Fruit fly (Drosophila melanogaster) whole organism, adult: ENCODE data around the gene CG9171.

Experiments used
- CG11617 ChIP-seq: fragments of 200-800 bp; sonication (Bioruptor generic); optimal IDR thresholded peaks from 2 replicates; lab custom pipeline; 2017; ENCODE audit warnings: mild to moderate bottlenecking, missing biosample characterization, missing genetic modification reagents, missing genetic modification characterization
- CG12768 ChIP-seq: fragments of 200-800 bp; sonication (Bioruptor generic); optimal IDR thresholded peaks from 2 replicates; lab custom pipeline; 2017; ENCODE audit warnings: missing biosample characterization, missing genetic modification characterization, mild to moderate bottlenecking, moderate library complexity, missing genetic modification reagents
- CG14711 ChIP-seq: fragments of 200-800 bp; sonication (Bioruptor generic); optimal IDR thresholded peaks from 2 replicates; lab custom pipeline; 2018; ENCODE audit warnings: missing biosample characterization, mild to moderate bottlenecking, missing genetic modification characterization, moderate library complexity
- CG1620 ChIP-seq: fragments of 200-800 bp; sonication (Bioruptor generic); optimal IDR thresholded peaks from 2 replicates; lab custom pipeline; 2016; ENCODE audit warnings: missing biosample characterization, missing genetic modification characterization
- CG33017 ChIP-seq: fragments of 200-800 bp; sonication (Bioruptor generic); optimal IDR thresholded peaks from 2 replicates; lab custom pipeline; 2018; ENCODE audit warnings: missing biosample characterization, mild to moderate bottlenecking, missing genetic modification characterization, moderate library complexity
- CG5204 ChIP-seq: fragments of 200-800 bp; sonication (Bioruptor generic); optimal IDR thresholded peaks from 2 replicates; lab custom pipeline; 2016; ENCODE audit warnings: missing biosample characterization, missing genetic modification characterization
- CG7045 ChIP-seq: fragments of 200-800 bp; sonication (Bioruptor generic); optimal IDR thresholded peaks from 2 replicates; lab custom pipeline; 2017; ENCODE audit warnings: missing biosample characterization, mild to moderate bottlenecking, missing genetic modification characterization
- CG7101 ChIP-seq: fragments of 200-800 bp; sonication (Bioruptor generic); optimal IDR thresholded peaks from 2 replicates; lab custom pipeline; 2018; ENCODE audit warnings: missing biosample characterization, mild to moderate bottlenecking, missing genetic modification characterization, moderate library complexity
- Clk ChIP-seq: fragments of 200-800 bp; sonication (Bioruptor generic); optimal IDR thresholded peaks from 2 replicates; lab custom pipeline; 2017; ENCODE audit warnings: missing biosample characterization, missing genetic modification characterization
- Crg-1 ChIP-seq: fragments of 200-800 bp; sonication (Bioruptor generic); optimal IDR thresholded peaks from 2 replicates; lab custom pipeline; 2016; ENCODE audit warnings: missing biosample characterization, missing genetic modification characterization
- Hr96 ChIP-seq: fragments of 200-800 bp; sonication (Bioruptor generic); optimal IDR thresholded peaks from 2 replicates; lab custom pipeline; 2016; ENCODE audit warnings: missing biosample characterization, missing genetic modification characterization
- Mnt ChIP-seq: fragments of 200-800 bp; sonication (Bioruptor generic); optimal IDR thresholded peaks from 2 replicates; lab custom pipeline; 2016; ENCODE audit warnings: missing biosample characterization, mild to moderate bottlenecking, missing genetic modification characterization
- bab1 ChIP-seq: fragments of 200-800 bp; sonication (Bioruptor generic); optimal IDR thresholded peaks from 3 replicates; lab custom pipeline; 2019; ENCODE audit warnings: missing biosample characterization, mild to moderate bottlenecking, missing genetic modification characterization, moderate library complexity
- cic ChIP-seq: fragments of 200-800 bp; sonication (Bioruptor generic); optimal IDR thresholded peaks from 2 replicates; lab custom pipeline; 2017; ENCODE audit warnings: missing biosample characterization, mild to moderate bottlenecking, missing genetic modification characterization, moderate library complexity
- cnc ChIP-seq, 2 experiments: fragments of >200 bp; optimal IDR thresholded peaks; 2 replicates each; lab custom pipeline; 2017
- kay ChIP-seq: fragments of 200-800 bp; sonication (Bioruptor generic); peaks from one replicate; lab custom pipeline; 2016; ENCODE audit warnings: missing biosample characterization, missing genetic modification characterization, borderline replicate concordance
- ovo ChIP-seq: fragments of 200-800 bp; sonication (Bioruptor generic); optimal IDR thresholded peaks from 2 replicates; lab custom pipeline; 2016; ENCODE audit warnings: missing biosample characterization, missing genetic modification characterization
- pad ChIP-seq: fragments of 200-800 bp; sonication (Bioruptor generic); optimal IDR thresholded peaks from 3 replicates; lab custom pipeline; 2017; ENCODE audit warnings: missing biosample characterization, missing genetic modification characterization, mild to moderate bottlenecking, moderate library complexity, missing genetic modification reagents
- tj ChIP-seq: fragments of 200-800 bp; sonication (Bioruptor generic); optimal IDR thresholded peaks from 3 replicates; lab custom pipeline; 2017; ENCODE audit warnings: missing biosample characterization, mild to moderate bottlenecking, missing genetic modification characterization, moderate library complexity
- toe ChIP-seq: fragments of 200-800 bp; sonication (Bioruptor generic); optimal IDR thresholded peaks from 2 replicates; lab custom pipeline; 2016; ENCODE audit warnings: missing biosample characterization, missing genetic modification characterization

Gene CG9171

dm6 chr2L:5751448-5751847 is 48.6 kb downstream of the CG9171 start:
- no peak for TF ChIP-seq bab1 (GFP tag; lab: Kevin White, UChicago)
- no peak for TF ChIP-seq CG5204
- no peak for TF ChIP-seq CG14711

dm6 chr2L:5748188-5748587 is 51.9 kb downstream of the CG9171 start:
- TF ChIP-seq CG7045 (no peak), pad (GFP tag; lab: Kevin White, UChicago) (no peak), kay (GFP tag; lab: Kevin White, UChicago) (no peak), CG7101 (no peak), tj (GFP tag; lab: Kevin White, UChicago) (no peak), cic (GFP tag; lab: Kevin White, UChicago) (no peak), CG12768 (GFP tag; lab: Kevin White, UChicago) (no peak), toe (GFP tag; lab: Kevin White, UChicago) (no peak), ovo (GFP tag; lab: Kevin White, UChicago) (no peak), CG33017 (tag; lab: Kevin White, UChicago) (no peak), Mnt (GFP tag; lab: Kevin White, UChicago) (no peak), Hr96 (GFP tag; lab: Kevin White, UChicago) (no peak), CG14711 (no peak), Crg-1 (GFP tag; lab: Kevin White, UChicago) (no peak), CG1620 (GFP tag; lab: Kevin White, UChicago) (no peak), bab1 (GFP tag; lab: Kevin White, UChicago) (no peak), CG5204 (no peak), CG11617 (GFP tag; lab: Kevin White, UChicago) (no peak), Clk (GFP tag; lab: Kevin White, UChicago) (no peak)

DNA sequence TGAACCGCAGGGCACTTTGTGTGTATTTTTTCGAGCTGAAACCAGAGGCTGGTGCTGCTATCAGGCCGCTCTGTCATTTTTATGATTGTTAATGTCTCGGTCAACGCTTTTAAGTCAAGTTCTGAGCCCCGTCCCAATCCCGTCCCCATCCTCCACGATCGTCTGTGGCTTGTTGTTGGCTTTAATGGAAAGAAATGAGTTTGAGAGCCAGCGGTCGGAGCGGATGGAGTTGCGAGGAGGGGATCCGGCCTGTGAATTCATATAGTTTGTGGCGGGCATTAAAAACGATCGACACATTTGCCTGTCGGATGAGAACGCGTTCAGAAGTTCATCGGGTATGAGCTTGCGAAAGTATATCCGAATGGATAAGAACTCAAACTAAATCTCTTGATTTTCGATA is 54.2 kb downstream of the CG9171 start, which contains the start of gene CG11029:
Gene CG11029, plus strand, starts transcription at position 301 of the 400 bp plus-strand sequence.
- TF ChIP-seq pad (GFP tag; lab: Kevin White, UChicago) (no peak), Clk (GFP tag; lab: Kevin White, UChicago) (no peak), bab1 (GFP tag; lab: Kevin White, UChicago) (no peak), CG12768 (GFP tag; lab: Kevin White, UChicago) (no peak), tj (GFP tag; lab: Kevin White, UChicago) (no peak), Crg-1 (GFP tag; lab: Kevin White, UChicago) (no peak), CG7101 (no peak), cic (GFP tag; lab: Kevin White, UChicago) (no peak), Mnt (GFP tag; lab: Kevin White, UChicago) (no peak), ovo (GFP tag; lab: Kevin White, UChicago) (no peak)

DNA sequence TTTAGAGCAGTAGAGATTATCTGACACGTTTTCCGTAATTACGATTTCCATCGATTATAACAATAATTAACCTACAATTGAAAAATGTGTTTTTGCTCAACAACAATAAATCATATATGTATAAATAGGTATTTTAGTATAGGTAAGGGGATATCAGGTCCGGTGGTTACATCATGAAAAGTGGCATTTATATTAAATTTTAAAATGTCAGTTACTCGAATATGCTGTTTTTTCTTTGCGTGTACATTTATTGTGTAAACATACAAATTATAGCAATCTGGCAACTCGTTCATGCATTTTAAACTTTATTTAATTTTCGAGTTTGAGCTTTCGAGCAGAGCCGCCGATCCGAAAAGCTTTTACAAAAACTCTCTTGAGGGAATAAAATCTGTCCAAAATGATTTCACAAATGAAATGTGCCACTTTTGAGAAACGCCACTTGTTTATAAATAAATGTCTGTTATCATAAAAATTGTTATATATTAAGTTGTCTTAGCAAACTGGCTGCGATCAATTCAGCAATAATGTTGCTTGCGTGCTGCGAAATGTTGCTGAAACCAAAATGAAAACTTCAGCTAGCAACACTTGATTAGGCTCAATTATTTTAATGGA is 56.4 kb downstream of the CG9171 start:
- peak; percentile 88 for TF ChIP-seq kay (GFP tag; lab: Kevin White, UChicago)
- TF ChIP-seq tj (GFP tag; lab: Kevin White, UChicago), result no peak

DNA sequence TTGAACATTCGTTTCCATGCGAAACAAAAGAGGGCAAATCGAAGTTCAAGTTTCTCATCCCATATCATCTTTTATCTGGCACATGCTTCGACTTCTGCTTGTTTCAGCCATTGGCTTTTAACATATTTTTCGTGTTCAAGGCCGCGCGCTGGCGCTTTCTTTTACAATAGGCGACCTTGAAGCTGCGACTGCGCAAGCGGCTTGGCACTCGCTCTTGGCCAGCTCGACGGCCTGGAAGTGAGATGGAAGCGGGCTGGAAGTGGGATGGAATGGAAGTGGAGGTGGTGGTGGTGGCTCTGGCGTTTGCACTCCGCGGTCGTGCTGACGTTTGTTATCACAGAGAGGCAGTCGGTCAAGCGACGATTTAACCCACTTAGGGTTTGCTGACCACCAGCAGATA is 57.6 kb downstream of the CG9171 start:
- TF ChIP-seq CG14711 (no peak), tj (GFP tag; lab: Kevin White, UChicago) (peak; percentile 23)

- TF ChIP-seq CG12768 (GFP tag; lab: Kevin White, UChicago) (no peak), tj (GFP tag; lab: Kevin White, UChicago) (no peak), pad (GFP tag; lab: Kevin White, UChicago) (no peak), CG1620 (GFP tag; lab: Kevin White, UChicago) (no peak), cic (GFP tag; lab: Kevin White, UChicago) (no peak), bab1 (GFP tag; lab: Kevin White, UChicago) (no peak), toe (GFP tag; lab: Kevin White, UChicago) (no peak), CG11617 (GFP tag; lab: Kevin White, UChicago) (no peak), kay (GFP tag; lab: Kevin White, UChicago) (no peak), CG33017 (tag; lab: Kevin White, UChicago) (no peak), cnc (optimal IDR thresholded peaks at IDR 0.05; lab: Kevin White, UChicago) (no peak), Hr96 (GFP tag; lab: Kevin White, UChicago) (no peak), CG7101 (no peak), Crg-1 (GFP tag; lab: Kevin White, UChicago) (no peak), CG5204 (no peak), CG14711 (no peak), Clk (GFP tag; lab: Kevin White, UChicago) (no peak), CG7045 (no peak)
These were observed 58.9 kb downstream of the CG9171 start, which contains the start of gene CG11147 for dm6 chr2L:5741144-5741543. Gene CG11147 (minus strand): TSS chr2L:5741244.

DNA sequence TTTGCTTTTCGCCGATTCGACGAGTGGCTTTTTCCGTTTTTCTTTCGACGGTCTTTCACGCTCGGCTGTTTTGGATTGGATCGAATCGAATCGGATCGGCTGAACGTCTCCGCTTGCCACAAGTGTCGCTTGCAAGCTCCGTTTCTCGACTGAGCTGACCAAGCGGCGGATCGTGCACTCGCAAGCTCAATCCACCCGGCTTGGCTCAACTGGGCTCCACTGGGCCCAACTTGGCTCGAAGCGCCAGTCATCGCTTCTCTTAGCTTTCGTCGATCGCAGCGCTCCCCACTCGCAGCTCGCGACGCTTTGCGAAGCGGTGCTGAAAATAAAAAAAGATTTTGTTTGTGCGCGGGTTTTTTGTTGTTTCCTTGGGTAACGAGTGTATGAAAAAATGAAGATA is 59.3 kb downstream of the CG9171 start:
- TF ChIP-seq kay (GFP tag; lab: Kevin White, UChicago) (no peak), CG12768 (GFP tag; lab: Kevin White, UChicago) (no peak), tj (GFP tag; lab: Kevin White, UChicago) (peak; percentile 10)
